Worm (Caenorhabditis elegans) whole organism, early embryonic: Measurements from ENCODE around the gene cyp-31A3.

Experiments
- aly-1 ChIP-seq: sonication (generic microtip); optimal IDR thresholded peaks from 2 replicates; lab custom pipeline; 2016; ENCODE audit warnings: missing genetic modification characterization, missing compliant biosample characterization
- sea-1 ChIP-seq: fragments of 200-800 bp; sonication (Bioruptor generic); conservative IDR thresholded peaks from 2 replicates; pipeline ENCODE4 v1.3.6; 2022; ENCODE audit warnings: missing genetic modification characterization, missing compliant biosample characterization

ce11 chrIV:4811863-4812262 is 51.0 kb downstream of the cyp-31A3 start, which contains the start of gene srw-95:
- TF ChIP-seq aly-1 (tag; lab: Kevin White, UChicago) (no peak), sea-1 (no peak)
